Fruit fly (Drosophila melanogaster) whole organism, embryonic: Measurements from ENCODE around the gene CG10581.
A peak's percentile ranks its signal among the peaks of the same experiment; 100 is the strongest.

Source experiments
- Ada2b ChIP-seq: fragments of 200-800 bp; sonication (Bioruptor generic); IDR thresholded peaks from 2 replicates; pipeline ENCODE4 v1.3.6; 2022; ENCODE audit warnings: missing biosample characterization, missing genetic modification characterization
- Atf6 ChIP-seq: fragments of 200-800 bp; sonication (Bioruptor generic); IDR thresholded peaks from 2 replicates; pipeline ENCODE4 v1.3.6; 2022; ENCODE audit warnings: missing biosample characterization, missing genetic modification characterization
- CG10431 ChIP-seq: fragments of 200-800 bp; sonication (Bioruptor generic); optimal IDR thresholded peaks from 3 replicates; lab custom pipeline; 2018; ENCODE audit warnings: missing biosample characterization, mild to moderate bottlenecking, missing genetic modification characterization
- CG12942 ChIP-seq: fragments of 200-800 bp; sonication (Bioruptor generic); optimal IDR thresholded peaks from 3 replicates; lab custom pipeline; 2016; ENCODE audit warnings: missing biosample characterization, missing genetic modification characterization
- CG15269 ChIP-seq: fragments of 200-800 bp; sonication (Bioruptor generic); optimal IDR thresholded peaks from 2 replicates; lab custom pipeline; 2018; ENCODE audit warnings: missing biosample characterization, mild to moderate bottlenecking, missing genetic modification characterization, moderate library complexity
- CG1792 ChIP-seq: fragments of 200-800 bp; sonication (Bioruptor generic); optimal IDR thresholded peaks from 2 replicates; lab custom pipeline; 2016; ENCODE audit warnings: missing biosample characterization, missing genetic modification characterization
- CG18011 ChIP-seq: fragments of 200-800 bp; sonication (Bioruptor generic); optimal IDR thresholded peaks from 2 replicates; lab custom pipeline; 2017; ENCODE audit warnings: missing biosample characterization, missing genetic modification characterization, mild to moderate bottlenecking, moderate library complexity, missing genotype
- CG2202 ChIP-seq: fragments of 200-800 bp; sonication (Bioruptor generic); optimal IDR thresholded peaks from 2 replicates; lab custom pipeline; 2018; ENCODE audit warnings: missing biosample characterization, mild to moderate bottlenecking, missing genetic modification characterization
- CG31224 ChIP-seq: fragments of 200-800 bp; sonication (Bioruptor generic); IDR thresholded peaks from 2 replicates; pipeline ENCODE4 v1.3.6; 2022; ENCODE audit warnings: missing biosample characterization, missing genetic modification characterization
- CG32532 ChIP-seq: fragments of 200-800 bp; sonication (Bioruptor generic); IDR thresholded peaks from 2 replicates; pipeline ENCODE4 v1.3.6; 2022; ENCODE audit warnings: missing biosample characterization, missing genetic modification characterization
- CG32767 ChIP-seq: fragments of 200-800 bp; sonication (Bioruptor generic); IDR thresholded peaks from 2 replicates; pipeline ENCODE4 v1.3.6; 2022; ENCODE audit warnings: missing biosample characterization, missing genetic modification characterization
- CG33557 ChIP-seq: fragments of 200-800 bp; sonication (Bioruptor generic); optimal IDR thresholded peaks from 2 replicates; lab custom pipeline; 2019; ENCODE audit warnings: missing biosample characterization, mild to moderate bottlenecking, missing genetic modification characterization, moderate library complexity
- CG3838 ChIP-seq: fragments of 200-800 bp; sonication (Bioruptor generic); optimal IDR thresholded peaks from 3 replicates; lab custom pipeline; 2016; ENCODE audit warnings: missing biosample characterization, missing genetic modification characterization
- CG42726 ChIP-seq: fragments of 200-800 bp; sonication (Bioruptor generic); IDR thresholded peaks from 2 replicates; pipeline ENCODE4 v1.3.6; 2022; ENCODE audit warnings: missing biosample characterization, missing genetic modification characterization; ENCODE audit not compliant: partially characterized antibody
- CG5953 ChIP-seq: fragments of 200-800 bp; sonication (Bioruptor generic); IDR thresholded peaks from 2 replicates; pipeline ENCODE4 v1.3.6; 2022; ENCODE audit warnings: missing biosample characterization, missing genetic modification characterization
- CG7987 ChIP-seq: fragments of 200-800 bp; sonication (Bioruptor generic); optimal IDR thresholded peaks from 2 replicates; lab custom pipeline; 2018; ENCODE audit warnings: missing biosample characterization, mild to moderate bottlenecking, missing genetic modification characterization, moderate library complexity
- CG9437 ChIP-seq: fragments of 200-800 bp; sonication (Bioruptor generic); optimal IDR thresholded peaks from 2 replicates; lab custom pipeline; 2018; ENCODE audit warnings: missing biosample characterization, mild to moderate bottlenecking, missing genetic modification characterization
- D19B ChIP-seq: fragments of 200-800 bp; sonication (Bioruptor generic); optimal IDR thresholded peaks from 2 replicates; lab custom pipeline; 2017; ENCODE audit warnings: missing biosample characterization, mild to moderate bottlenecking, missing genetic modification characterization
- Drgx ChIP-seq: fragments of 200-800 bp; sonication (Bioruptor generic); IDR thresholded peaks from 2 replicates; pipeline ENCODE4 v1.3.6; 2022; ENCODE audit warnings: missing biosample characterization, missing genetic modification characterization
- E2f1 ChIP-seq: fragments of 200-800 bp; sonication (Bioruptor generic); IDR thresholded peaks from 2 replicates; pipeline ENCODE4 v1.3.6; 2022; ENCODE audit warnings: missing biosample characterization, missing genetic modification characterization
- ERR ChIP-seq: fragments of 200-800 bp; sonication (Bioruptor generic); optimal IDR thresholded peaks from 2 replicates; lab custom pipeline; 2016; ENCODE audit warnings: missing biosample characterization, missing genetic modification characterization
- HmgZ ChIP-seq: fragments of 200-800 bp; sonication (Bioruptor generic); optimal IDR thresholded peaks from 2 replicates; lab custom pipeline; 2018; ENCODE audit warnings: missing biosample characterization, mild to moderate bottlenecking, missing genetic modification characterization
- Hsf ChIP-seq: fragments of 200-800 bp; sonication (Bioruptor generic); optimal IDR thresholded peaks from 3 replicates; lab custom pipeline; 2016; ENCODE audit warnings: missing biosample characterization, missing genetic modification characterization
- Mes4 ChIP-seq: fragments of 200-800 bp; sonication (Bioruptor generic); optimal IDR thresholded peaks from 2 replicates; lab custom pipeline; 2016; ENCODE audit warnings: missing biosample characterization, missing genetic modification characterization
- Myb ChIP-seq: fragments of 200-800 bp; sonication (Bioruptor generic); optimal IDR thresholded peaks from 2 replicates; lab custom pipeline; 2016; ENCODE audit warnings: missing biosample characterization, missing genetic modification characterization
- NK7.1 ChIP-seq: fragments of 200-800 bp; sonication (Bioruptor generic); optimal IDR thresholded peaks from 3 replicates; lab custom pipeline; 2016; ENCODE audit warnings: missing biosample characterization, missing genetic modification characterization
- Ravus ChIP-seq: fragments of 200-800 bp; sonication (Bioruptor generic); IDR thresholded peaks from 2 replicates; pipeline ENCODE4 v1.3.6; 2022; ENCODE audit warnings: missing biosample characterization, missing genetic modification characterization
- Scr ChIP-seq: fragments of 200-800 bp; sonication (Bioruptor generic); IDR thresholded peaks from 2 replicates; pipeline ENCODE4 v1.3.6; 2022; ENCODE audit warnings: missing biosample characterization, missing genetic modification characterization; ENCODE audit not compliant: partially characterized antibody
- Vsx1 ChIP-seq: fragments of 200-800 bp; sonication (Bioruptor generic); optimal IDR thresholded peaks from 2 replicates; lab custom pipeline; 2017; ENCODE audit warnings: missing biosample characterization, mild to moderate bottlenecking, missing genetic modification characterization, missing genetic modification reagents
- Xrp1 ChIP-seq: fragments of 200-800 bp; sonication (Bioruptor generic); IDR thresholded peaks from 2 replicates; pipeline ENCODE4 v1.3.6; 2022; ENCODE audit warnings: missing biosample characterization, missing genetic modification characterization
- al ChIP-seq: fragments of 200-800 bp; sonication (Bioruptor generic); IDR thresholded peaks from 2 replicates; pipeline ENCODE4 v1.3.6; 2022; ENCODE audit warnings: missing biosample characterization, missing genetic modification characterization
- bbx ChIP-seq: fragments of 200-800 bp; sonication (Bioruptor generic); IDR thresholded peaks from 2 replicates; pipeline ENCODE4 v1.3.6; 2022; ENCODE audit warnings: missing biosample characterization, missing genetic modification characterization; ENCODE audit not compliant: partially characterized antibody
- bigmax ChIP-seq: fragments of 200-800 bp; sonication (Bioruptor generic); optimal IDR thresholded peaks from 2 replicates; lab custom pipeline; 2018; ENCODE audit warnings: missing biosample characterization, mild to moderate bottlenecking, missing genetic modification characterization
- bsh ChIP-seq, 2 experiments: fragments of 200-800 bp; sonication (Bioruptor generic); optimal IDR thresholded peaks; 2 replicates each; lab custom pipeline; 2017 to 2018; ENCODE audit warnings: mild to moderate bottlenecking in 2 of 2, missing biosample characterization in 2 of 2, missing genetic modification characterization in 2 of 2, moderate library complexity in 1 of 2
- crc ChIP-seq: fragments of 200-800 bp; sonication (Bioruptor generic); optimal IDR thresholded peaks from 2 replicates; lab custom pipeline; 2016; ENCODE audit warnings: missing biosample characterization, missing genetic modification characterization
- dan ChIP-seq: fragments of 200-800 bp; sonication (Bioruptor generic); IDR thresholded peaks from 2 replicates; pipeline ENCODE4 v1.3.6; 2022; ENCODE audit warnings: missing biosample characterization, missing genetic modification characterization
- danr ChIP-seq: fragments of 200-800 bp; sonication (Bioruptor generic); IDR thresholded peaks from 2 replicates; pipeline ENCODE4 v1.3.6; 2022; ENCODE audit warnings: missing biosample characterization, missing genetic modification characterization
- hb ChIP-seq: fragments of 200-800 bp; sonication (Bioruptor generic); IDR thresholded peaks from 3 replicates; pipeline ENCODE4 v1.3.6; 2022; ENCODE audit warnings: missing biosample characterization, missing genetic modification characterization; ENCODE audit not compliant: partially characterized antibody
- lilli ChIP-seq: fragments of 200-800 bp; sonication (Bioruptor generic); optimal IDR thresholded peaks from 3 replicates; lab custom pipeline; 2016; ENCODE audit warnings: missing biosample characterization, missing genetic modification characterization
- luna ChIP-seq: fragments of 200-800 bp; sonication (Bioruptor generic); optimal IDR thresholded peaks from 2 replicates; lab custom pipeline; 2016; ENCODE audit warnings: missing biosample characterization, missing genetic modification characterization
- nom ChIP-seq: fragments of 200-800 bp; sonication (Bioruptor generic); optimal IDR thresholded peaks from 2 replicates; lab custom pipeline; 2017; ENCODE audit warnings: missing biosample characterization, missing genetic modification characterization, mild to moderate bottlenecking, moderate library complexity, missing genetic modification reagents
- onecut ChIP-seq: fragments of 200-800 bp; sonication (Bioruptor generic); IDR thresholded peaks from 2 replicates; pipeline ENCODE4 v1.3.6; 2022; ENCODE audit warnings: missing biosample characterization, missing genetic modification characterization
- pb ChIP-seq: fragments of 200-800 bp; sonication (Bioruptor generic); optimal IDR thresholded peaks from 3 replicates; lab custom pipeline; 2016; ENCODE audit warnings: missing biosample characterization, missing genetic modification characterization
- pho ChIP-seq: fragments of 200-800 bp; sonication (Bioruptor generic); optimal IDR thresholded peaks from 2 replicates; lab custom pipeline; 2016; ENCODE audit warnings: missing biosample characterization, missing genetic modification characterization
- schlank ChIP-seq: fragments of 200-800 bp; sonication (Bioruptor generic); optimal IDR thresholded peaks from 2 replicates; lab custom pipeline; 2018; ENCODE audit warnings: missing biosample characterization, mild to moderate bottlenecking, missing genetic modification characterization
- sd ChIP-seq: fragments of 200-800 bp; sonication (Bioruptor generic); optimal IDR thresholded peaks from 3 replicates; lab custom pipeline; 2018; ENCODE audit warnings: missing biosample characterization, mild to moderate bottlenecking, missing genetic modification characterization, moderate library complexity
- sima ChIP-seq: fragments of 200-800 bp; sonication (Bioruptor generic); optimal IDR thresholded peaks from 2 replicates; lab custom pipeline; 2016; ENCODE audit warnings: missing biosample characterization, missing genetic modification characterization
- so ChIP-seq: fragments of 200-800 bp; sonication (Bioruptor generic); IDR thresholded peaks from 3 replicates; pipeline ENCODE4 v1.3.6; 2022; ENCODE audit warnings: missing biosample characterization, missing genetic modification characterization
- trem ChIP-seq: fragments of 200-800 bp; optimal IDR thresholded peaks from 3 replicates; lab custom pipeline; 2019; ENCODE audit warnings: missing biosample characterization, mild to moderate bottlenecking, missing genetic modification characterization, moderate library complexity
- vfl ChIP-seq: fragments of 200-800 bp; sonication (Bioruptor generic); optimal IDR thresholded peaks from 2 replicates; lab custom pipeline; 2016; ENCODE audit warnings: missing biosample characterization, missing genetic modification characterization

Gene CG10581

DNA sequence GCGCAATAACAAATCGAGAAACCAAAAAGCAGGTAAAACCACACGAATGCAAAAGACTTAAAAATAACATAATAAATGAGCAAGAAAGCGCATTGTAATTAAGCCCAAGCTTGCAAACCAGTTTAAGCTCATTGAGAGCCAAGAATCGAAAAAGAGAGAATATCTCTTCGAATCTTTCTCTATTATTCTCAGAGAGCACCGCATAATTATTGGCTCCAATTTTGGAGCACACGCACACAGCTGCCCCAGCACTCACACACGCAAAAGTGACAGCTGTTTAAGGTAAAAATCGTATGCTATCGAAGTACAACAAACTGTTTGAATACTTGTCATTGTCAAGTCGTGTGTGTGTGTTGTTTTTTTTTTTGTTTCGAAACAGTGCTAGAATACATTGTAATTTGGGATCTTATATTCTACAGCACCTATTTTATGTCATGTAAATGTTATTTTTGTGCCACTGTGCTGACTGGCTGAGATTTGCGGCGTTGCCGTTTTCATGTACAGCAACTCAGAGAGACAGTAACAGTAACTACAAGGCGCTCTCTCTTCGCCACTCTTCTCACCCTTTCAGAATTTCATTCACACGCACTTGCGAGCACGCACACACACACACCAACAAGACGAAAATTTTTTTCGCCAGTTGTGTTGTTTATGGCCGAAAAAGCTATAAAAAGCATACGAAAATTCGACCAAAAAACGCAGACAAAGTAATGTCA lies 24.4 kb downstream of the CG10581 start (continued):
- TF ChIP-seq CG42726 (GFP tag; lab: Robert Waterston, UW) (no peak), schlank (tag; lab: Kevin White, UChicago) (no peak), lilli (GFP tag; lab: Kevin White, UChicago) (peak; percentile 54), bbx (GFP tag; lab: Robert Waterston, UW) (peak; percentile 34; the same call in 1 of the 2 replicates), Vsx1 (peak; percentile 15), onecut (GFP tag; lab: Robert Waterston, UW) (0 out of 2 replicates have a peak, but pooled peaks have one; percentile 14), vfl (GFP tag; lab: Kevin White, UChicago) (no peak), Ada2b (GFP tag; lab: Robert Waterston, UW) (peak; percentile 58), Hsf (GFP tag; lab: Kevin White, UChicago) (peak; percentile 46), CG7987 (no peak), dan (GFP tag; lab: Robert Waterston, UW) (no peak), Atf6 (GFP tag; lab: Robert Waterston, UW) (peak; percentile 75), CG10431 (no peak), Drgx (peak; percentile 87), pho (GFP tag; lab: Kevin White, UChicago) (peak; percentile 48), Scr (GFP tag; lab: Robert Waterston, UW) (0 out of 2 replicates have a peak, but pooled peaks have one; percentile 16), CG2202 (tag; lab: Kevin White, UChicago) (no peak), CG15269 (tag; lab: Kevin White, UChicago) (peak; percentile 57), CG3838 (GFP tag; lab: Kevin White, UChicago) (no peak), Xrp1 (GFP tag; lab: Robert Waterston, UW) (peak; percentile 72), luna (GFP tag; lab: Kevin White, UChicago) (no peak), CG12942 (peak; percentile 21), bigmax (GFP tag; lab: Kevin White, UChicago) (peak; percentile 13), pb (GFP tag; lab: Kevin White, UChicago) (no peak), CG33557 (GFP tag; lab: Kevin White, UChicago) (no peak), hb (GFP tag; lab: Robert Waterston, UW) (no peak), al (GFP tag; lab: Robert Waterston, UW) (peak; percentile 32; the same call in 1 of the 2 replicates), Ravus (no peak), CG32532 (GFP tag; lab: Robert Waterston, UW) (peak; percentile 72), CG9437 (GFP tag; lab: Kevin White, UChicago) (peak; percentile 4), crc (no peak), trem (tag; lab: Kevin White, UChicago) (no peak), Myb (GFP tag; lab: Kevin White, UChicago) (peak; percentile 33), CG1792 (GFP tag; lab: Kevin White, UChicago) (no peak), ERR (GFP tag; lab: Kevin White, UChicago) (no peak), danr (0 out of 2 replicates have a peak, but pooled peaks have one; percentile 36), CG18011 (GFP tag; lab: Kevin White, UChicago) (peak; percentile 36), bsh (GFP tag; optimal IDR thresholded peaks at IDR 0.05; lab: Kevin White, UChicago) (peak; percentile 52 to 69), HmgZ (tag; lab: Kevin White, UChicago) (peak; percentile 47), Mes4 (GFP tag; lab: Kevin White, UChicago) (no peak), sima (GFP tag; lab: Kevin White, UChicago) (no peak), CG32767 (peak; percentile 61; the same call in 1 of the 2 replicates), D19B (GFP tag; lab: Kevin White, UChicago) (no peak), sd (peak; percentile 15), CG31224 (GFP tag; lab: Robert Waterston, UW) (no peak), NK7.1 (GFP tag; lab: Kevin White, UChicago) (peak; percentile 34), E2f1 (GFP tag; lab: Robert Waterston, UW) (peak; percentile 72), nom (no peak), CG5953 (GFP tag; lab: Robert Waterston, UW) (no peak), so (GFP tag; lab: Robert Waterston, UW) (peak; percentile 69; the same call in 1 of the 3 replicates)
